Fruit fly (Drosophila melanogaster) whole organism, embryonic: ENCODE data around the gene Plc21C.

Experiments
- Atf3 ChIP-seq: fragments of 200-800 bp; sonication (Bioruptor generic); optimal IDR thresholded peaks from 3 replicates; lab custom pipeline; 2016; ENCODE audit warnings: missing biosample characterization, missing genetic modification characterization
- B-H2 ChIP-seq: fragments of 200-800 bp; sonication (Bioruptor generic); optimal IDR thresholded peaks from 2 replicates; lab custom pipeline; 2018; ENCODE audit warnings: missing biosample characterization, mild to moderate bottlenecking, missing genetic modification characterization
- CG10366 ChIP-seq: fragments of 200-800 bp; sonication (Bioruptor generic); IDR thresholded peaks from 2 replicates; pipeline ENCODE4 v1.3.6; 2022; ENCODE audit warnings: missing biosample characterization, missing genetic modification characterization
- CG10959 ChIP-seq: fragments of 200-800 bp; sonication (Bioruptor generic); IDR thresholded peaks from 2 replicates; pipeline ENCODE4 v1.3.6; 2022; ENCODE audit warnings: missing biosample characterization, missing genetic modification characterization
- CG11456 ChIP-seq: fragments of 200-800 bp; sonication (Bioruptor generic); IDR thresholded peaks from 3 replicates; pipeline ENCODE4 v1.3.6; 2022; ENCODE audit warnings: missing biosample characterization, missing genetic modification characterization
- CG11696 ChIP-seq: fragments of 200-800 bp; sonication (Bioruptor generic); IDR thresholded peaks from 2 replicates; pipeline ENCODE4 v1.3.6; 2022; ENCODE audit warnings: missing biosample characterization, missing genetic modification characterization
- CG11723 ChIP-seq: fragments of 200-800 bp; sonication (Bioruptor generic); optimal IDR thresholded peaks from 2 replicates; lab custom pipeline; 2017; ENCODE audit warnings: missing biosample characterization, mild to moderate bottlenecking, missing genetic modification characterization
- CG13775 ChIP-seq: fragments of 200-800 bp; sonication (Bioruptor generic); optimal IDR thresholded peaks from 3 replicates; lab custom pipeline; 2017; ENCODE audit warnings: missing biosample characterization, mild to moderate bottlenecking, missing genetic modification characterization
- CG2120 ChIP-seq: fragments of 200-800 bp; sonication (Bioruptor generic); optimal IDR thresholded peaks from 3 replicates; lab custom pipeline; 2016; ENCODE audit warnings: missing biosample characterization, missing genetic modification characterization
- CG30403 ChIP-seq: fragments of 200-800 bp; sonication (Bioruptor generic); optimal IDR thresholded peaks from 3 replicates; lab custom pipeline; 2016; ENCODE audit warnings: missing biosample characterization, missing genetic modification characterization
- CG33213 ChIP-seq: fragments of 200-800 bp; sonication (Bioruptor generic); optimal IDR thresholded peaks from 3 replicates; lab custom pipeline; 2016; ENCODE audit warnings: missing biosample characterization, missing genetic modification characterization
- CG34422 ChIP-seq: fragments of 200-800 bp; sonication (Bioruptor generic); IDR thresholded peaks from 3 replicates; pipeline ENCODE4 v1.3.6; 2022; ENCODE audit warnings: missing biosample characterization, missing genetic modification characterization
- CG4282 ChIP-seq: fragments of 200-800 bp; sonication (Bioruptor generic); optimal IDR thresholded peaks from 2 replicates; lab custom pipeline; 2016; ENCODE audit warnings: missing biosample characterization, missing genetic modification characterization
- CG9817 ChIP-seq: fragments of 200-800 bp; sonication (Bioruptor generic); optimal IDR thresholded peaks from 2 replicates; lab custom pipeline; 2018; ENCODE audit warnings: missing biosample characterization, mild to moderate bottlenecking, missing genetic modification characterization, moderate library complexity
- CHES-1-like ChIP-seq: fragments of 200-800 bp; sonication (Bioruptor generic); optimal IDR thresholded peaks from 2 replicates; lab custom pipeline; 2016; ENCODE audit warnings: missing biosample characterization, missing genetic modification characterization
- CoRest ChIP-seq: fragments of 200-800 bp; sonication (Bioruptor generic); optimal IDR thresholded peaks from 3 replicates; lab custom pipeline; 2018; ENCODE audit warnings: missing biosample characterization, mild to moderate bottlenecking, missing genetic modification characterization, moderate library complexity
- D ChIP-seq, 2 experiments: fragments of 200-800 bp in 1 of 2; fragments of >200 bp in 1 of 2; sonication (Bioruptor generic) in 1 of 2; optimal IDR thresholded peaks; 2 replicates in 1 of 2; 3 replicates in 1 of 2; lab custom pipeline; 2017; ENCODE audit warnings: mild to moderate bottlenecking in 1 of 2, missing biosample characterization in 1 of 2, missing genetic modification characterization in 1 of 2, missing genetic modification reagents in 1 of 2
- Dbx ChIP-seq: fragments of 200-800 bp; sonication (Bioruptor generic); IDR thresholded peaks from 3 replicates; pipeline ENCODE4 v1.3.6; 2022; ENCODE audit warnings: missing biosample characterization, missing genetic modification characterization
- Deaf1 ChIP-seq: fragments of 200-800 bp; optimal IDR thresholded peaks from 3 replicates; lab custom pipeline; 2019; ENCODE audit warnings: missing biosample characterization, mild to moderate bottlenecking, missing genetic modification characterization, moderate library complexity
- Dll ChIP-seq: fragments of 200-800 bp; sonication (Bioruptor generic); IDR thresholded peaks from 4 replicates; pipeline ENCODE4 v1.3.6; 2022; ENCODE audit warnings: missing biosample characterization, missing genetic modification characterization; ENCODE audit not compliant: partially characterized antibody
- Jarid2 ChIP-seq: fragments of 200-800 bp; sonication (Bioruptor generic); optimal IDR thresholded peaks from 3 replicates; lab custom pipeline; 2017; ENCODE audit warnings: mild to moderate bottlenecking, missing biosample characterization, missing genetic modification reagents, missing genetic modification characterization
- Ptx1 ChIP-seq: fragments of 200-800 bp; sonication (Bioruptor generic); IDR thresholded peaks from 2 replicates; pipeline ENCODE4 v1.3.6; 2022; ENCODE audit warnings: missing biosample characterization, missing genetic modification characterization
- Rfx ChIP-seq: fragments of 200-800 bp; sonication (Bioruptor generic); IDR thresholded peaks from 2 replicates; pipeline ENCODE4 v1.3.6; 2022; ENCODE audit warnings: missing biosample characterization, missing genetic modification characterization
- Sox102F ChIP-seq: fragments of 200-800 bp; sonication (Bioruptor generic); optimal IDR thresholded peaks from 2 replicates; lab custom pipeline; 2018; ENCODE audit warnings: missing biosample characterization, mild to moderate bottlenecking, missing genetic modification characterization, moderate library complexity
- ab ChIP-seq: fragments of 200-800 bp; sonication (Bioruptor generic); optimal IDR thresholded peaks from 2 replicates; lab custom pipeline; 2016; ENCODE audit warnings: missing biosample characterization, missing genetic modification characterization
- abd-A ChIP-seq: fragments of 200-800 bp; sonication (Bioruptor generic); optimal IDR thresholded peaks from 3 replicates; lab custom pipeline; 2019; ENCODE audit warnings: missing biosample characterization, mild to moderate bottlenecking, missing genetic modification characterization, moderate library complexity
- bab2 ChIP-seq: fragments of 200-800 bp; sonication (Bioruptor generic); optimal IDR thresholded peaks from 2 replicates; lab custom pipeline; 2016; ENCODE audit warnings: missing biosample characterization, missing genetic modification characterization
- bsh ChIP-seq, 2 experiments: fragments of 200-800 bp; sonication (Bioruptor generic); optimal IDR thresholded peaks; 2 replicates each; lab custom pipeline; 2017 to 2018; ENCODE audit warnings: mild to moderate bottlenecking in 2 of 2, missing biosample characterization in 2 of 2, missing genetic modification characterization in 2 of 2, moderate library complexity in 1 of 2
- chinmo ChIP-seq: fragments of 200-800 bp; sonication (Bioruptor generic); IDR thresholded peaks from 4 replicates; pipeline ENCODE4 v1.3.6; 2022; ENCODE audit warnings: missing biosample characterization, missing genetic modification characterization; ENCODE audit not compliant: partially characterized antibody
- ci ChIP-seq: fragments of 200-800 bp; sonication (Bioruptor generic); IDR thresholded peaks from 3 replicates; pipeline ENCODE4 v1.3.6; 2022; ENCODE audit warnings: missing biosample characterization, missing genetic modification characterization
- cwo ChIP-seq: fragments of 200-800 bp; sonication (Bioruptor generic); optimal IDR thresholded peaks from 3 replicates; lab custom pipeline; 2017; ENCODE audit warnings: missing biosample characterization, missing genetic modification characterization, mild to moderate bottlenecking, moderate library complexity, missing genetic modification reagents
- dm ChIP-seq: fragments of 200-800 bp; sonication (Bioruptor generic); optimal IDR thresholded peaks from 3 replicates; lab custom pipeline; 2016; ENCODE audit warnings: missing biosample characterization, missing genetic modification characterization
- dmrt11E ChIP-seq: fragments of 200-800 bp; sonication (Bioruptor generic); optimal IDR thresholded peaks from 3 replicates; lab custom pipeline; 2018; ENCODE audit warnings: missing biosample characterization, mild to moderate bottlenecking, missing genetic modification characterization, moderate library complexity
- dysf ChIP-seq: fragments of 200-800 bp; sonication (Bioruptor generic); IDR thresholded peaks from 3 replicates; pipeline ENCODE4 v1.3.6; 2022; ENCODE audit warnings: missing biosample characterization, missing genetic modification characterization
- gfzf ChIP-seq: fragments of 200-800 bp; sonication (Bioruptor generic); optimal IDR thresholded peaks from 2 replicates; lab custom pipeline; 2016; ENCODE audit warnings: missing biosample characterization, mild to moderate bottlenecking, missing genetic modification characterization, moderate library complexity
- hb ChIP-seq: fragments of 200-800 bp; sonication (Bioruptor generic); IDR thresholded peaks from 3 replicates; pipeline ENCODE4 v1.3.6; 2022; ENCODE audit warnings: missing biosample characterization, missing genetic modification characterization; ENCODE audit not compliant: partially characterized antibody
- hth ChIP-seq: fragments of >200 bp; optimal IDR thresholded peaks from 2 replicates; lab custom pipeline; 2017; ENCODE audit warnings: inconsistent platforms
- ind ChIP-seq: fragments of 200-800 bp; sonication (Bioruptor generic); optimal IDR thresholded peaks from 3 replicates; lab custom pipeline; 2016; ENCODE audit warnings: missing biosample characterization, missing genetic modification characterization
- kni ChIP-seq: fragments of 200-800 bp; sonication (Bioruptor generic); optimal IDR thresholded peaks from 3 replicates; lab custom pipeline; 2017; ENCODE audit warnings: mild to moderate bottlenecking, missing biosample characterization, missing genetic modification reagents, missing genetic modification characterization
- lov ChIP-seq, 2 experiments: fragments of 200-800 bp in 1 of 2; fragments of >200 bp in 1 of 2; sonication (Bioruptor generic) in 1 of 2; IDR thresholded peaks in 1 of 2; optimal IDR thresholded peaks in 1 of 2; 2 replicates in 1 of 2; 3 replicates in 1 of 2; pipeline versions ENCODE4 v1.3.6 to Lab custom; 2017 to 2022; ENCODE audit warnings: missing biosample characterization in 1 of 2, missing genetic modification characterization in 1 of 2
- nau ChIP-seq: fragments of 200-800 bp; sonication (Bioruptor generic); optimal IDR thresholded peaks from 3 replicates; lab custom pipeline; 2017; ENCODE audit warnings: missing biosample characterization, mild to moderate bottlenecking, missing genetic modification characterization, missing genetic modification reagents
- pho ChIP-seq: fragments of 200-800 bp; sonication (Bioruptor generic); optimal IDR thresholded peaks from 2 replicates; lab custom pipeline; 2016; ENCODE audit warnings: missing biosample characterization, missing genetic modification characterization
- run ChIP-seq: fragments of 200-800 bp; sonication (Bioruptor generic); optimal IDR thresholded peaks from 3 replicates; lab custom pipeline; 2018; ENCODE audit warnings: missing biosample characterization, mild to moderate bottlenecking, missing genetic modification characterization
- slou ChIP-seq: fragments of 200-800 bp; sonication (Bioruptor generic); optimal IDR thresholded peaks from 3 replicates; lab custom pipeline; 2016; ENCODE audit warnings: missing biosample characterization, missing genetic modification characterization
- sqz ChIP-seq: fragments of 200-800 bp; sonication (Bioruptor generic); optimal IDR thresholded peaks from 3 replicates; lab custom pipeline; 2018; ENCODE audit warnings: missing biosample characterization, mild to moderate bottlenecking, missing genetic modification characterization
- stc ChIP-seq: fragments of 200-800 bp; sonication (Bioruptor generic); IDR thresholded peaks from 2 replicates; pipeline ENCODE4 v1.3.6; 2022; ENCODE audit warnings: missing biosample characterization, missing genetic modification characterization
- stwl ChIP-seq: fragments of 200-800 bp; sonication (Bioruptor generic); optimal IDR thresholded peaks from 3 replicates; lab custom pipeline; 2018; ENCODE audit warnings: missing biosample characterization, mild to moderate bottlenecking, missing genetic modification characterization, moderate library complexity
- tio ChIP-seq: fragments of 200-800 bp; sonication (Bioruptor generic); optimal IDR thresholded peaks from 2 replicates; lab custom pipeline; 2017; ENCODE audit warnings: missing biosample characterization, missing genetic modification characterization, inconsistent platforms
- vfl ChIP-seq: fragments of 200-800 bp; sonication (Bioruptor generic); optimal IDR thresholded peaks from 2 replicates; lab custom pipeline; 2016; ENCODE audit warnings: missing biosample characterization, missing genetic modification characterization
- zfh2 ChIP-seq: fragments of 200-800 bp; sonication (Bioruptor generic); optimal IDR thresholded peaks from 2 replicates; lab custom pipeline; 2016; ENCODE audit warnings: missing biosample characterization, missing genetic modification characterization

The Plc21C gene

DNA sequence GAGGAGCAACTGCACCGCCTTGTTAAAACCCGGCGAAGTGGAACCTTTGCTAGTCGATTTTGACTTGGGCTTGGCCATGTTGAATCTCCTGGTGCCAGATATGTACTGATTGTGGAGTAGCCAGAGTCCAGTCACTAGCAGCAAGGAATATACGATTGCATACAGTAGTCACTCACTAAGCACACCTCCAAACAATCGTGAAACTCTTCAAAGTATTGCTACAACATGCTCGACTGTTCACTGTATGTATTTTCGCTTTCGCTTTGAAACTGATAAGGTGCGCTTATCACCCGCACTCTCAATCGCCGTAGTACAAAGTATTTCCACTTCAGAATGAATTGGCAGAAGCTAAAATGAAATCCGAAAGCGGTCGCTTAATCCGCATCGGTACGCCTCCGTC is 19.3 kb upstream of the Plc21C start (continued):
- TF ChIP-seq Sox102F (peak; percentile 58), CG33213 (GFP tag; lab: Kevin White, UChicago) (peak; percentile 44), Deaf1 (peak; percentile 49), tio (GFP tag; lab: Kevin White, UChicago) (no peak), Jarid2 (GFP tag; lab: Kevin White, UChicago) (peak; percentile 41), dm (GFP tag; lab: Kevin White, UChicago) (peak; percentile 53), CHES-1-like (GFP tag; lab: Kevin White, UChicago) (peak; percentile 60), stwl (tag; lab: Kevin White, UChicago) (no peak), CG11723 (GFP tag; lab: Kevin White, UChicago) (peak; percentile 36), pho (GFP tag; lab: Kevin White, UChicago) (peak; percentile 64), CG30403 (peak; percentile 64), stc (0 out of 2 replicates have a peak, but pooled peaks have one; percentile 18), chinmo (GFP tag; lab: Robert Waterston, UW) (no peak; the same call in 3 of the 4 replicates), Dbx (GFP tag; lab: Robert Waterston, UW) (peak; percentile 88), D (optimal IDR thresholded peaks at IDR 0.05; lab: Kevin White, UChicago) (no peak), D (GFP tag; optimal IDR thresholded peaks at IDR 0.05; lab: Kevin White, UChicago) (no peak), ind (GFP tag; lab: Kevin White, UChicago) (peak; percentile 78), Rfx (GFP tag; lab: Robert Waterston, UW) (peak; percentile 88), Dll (GFP tag; lab: Robert Waterston, UW) (no peak), dmrt11E (tag; lab: Kevin White, UChicago) (no peak), dysf (GFP tag; lab: Robert Waterston, UW) (peak; percentile 75), CG10366 (peak; percentile 76), abd-A (tag; lab: Kevin White, UChicago) (no peak), CG4282 (GFP tag; lab: Kevin White, UChicago) (no peak), nau (GFP tag; lab: Kevin White, UChicago) (peak; percentile 44), ab (GFP tag; lab: Kevin White, UChicago) (peak; percentile 37), gfzf (GFP tag; lab: Kevin White, UChicago) (no peak), CG10959 (GFP tag; lab: Robert Waterston, UW) (0 out of 2 replicates have a peak, but pooled peaks have one; percentile 41), sqz (GFP tag; lab: Kevin White, UChicago) (no peak), CG11696 (GFP tag; lab: Robert Waterston, UW) (no peak), zfh2 (peak; percentile 62), bab2 (GFP tag; lab: Kevin White, UChicago) (peak; percentile 58), CG34422 (GFP tag; lab: Robert Waterston, UW) (peak; percentile 65), Ptx1 (GFP tag; lab: Robert Waterston, UW) (peak; percentile 69), hb (GFP tag; lab: Robert Waterston, UW) (no peak), run (tag; lab: Kevin White, UChicago) (peak; percentile 42), hth (lab: Kevin White, UChicago) (no peak), kni (GFP tag; lab: Kevin White, UChicago) (no peak), bsh (GFP tag; optimal IDR thresholded peaks at IDR 0.05; lab: Kevin White, UChicago) (peak; percentile 46 to 54), Atf3 (no peak), vfl (GFP tag; lab: Kevin White, UChicago) (peak; percentile 61), B-H2 (GFP tag; lab: Kevin White, UChicago) (peak; percentile 87), CG13775 (GFP tag; lab: Kevin White, UChicago) (no peak), cwo (GFP tag; lab: Kevin White, UChicago) (peak; percentile 77), CoRest (tag; lab: Kevin White, UChicago) (peak; percentile 31), ci (peak; percentile 78), CG9817 (tag; lab: Kevin White, UChicago) (peak; percentile 56), slou (GFP tag; lab: Kevin White, UChicago) (no peak), CG11456 (peak; percentile 88), CG2120 (peak; percentile 90), lov (optimal IDR thresholded peaks at IDR 0.05; lab: Kevin White, UChicago) (no peak), lov (GFP tag; IDR thresholded peaks at IDR 0.05; lab: Robert Waterston, UW) (no peak)
